Fruit fly (Drosophila melanogaster) whole organism, embryonic: ENCODE data around the gene mRpL50.
A peak's percentile ranks its signal among the peaks of the same experiment; 100 is the strongest.

ENCODE experiments used
- ATbp ChIP-seq: fragments of 200-800 bp; sonication (Bioruptor generic); optimal IDR thresholded peaks from 2 replicates; lab custom pipeline; 2017; ENCODE audit warnings: missing biosample characterization, mild to moderate bottlenecking, missing genetic modification characterization, missing genetic modification reagents
- Abd-B ChIP-seq: fragments of 200-800 bp; sonication (Bioruptor generic); optimal IDR thresholded peaks from 2 replicates; lab custom pipeline; 2018; ENCODE audit warnings: missing biosample characterization, mild to moderate bottlenecking, missing genetic modification characterization, moderate library complexity
- BEAF-32 ChIP-seq: fragments of 200-800 bp; sonication (Bioruptor generic); optimal IDR thresholded peaks from 3 replicates; lab custom pipeline; 2017; ENCODE audit warnings: missing biosample characterization, missing genetic modification characterization, mild to moderate bottlenecking, moderate library complexity, missing genetic modification reagents
- CG10565 ChIP-seq: fragments of 200-800 bp; sonication (Bioruptor generic); optimal IDR thresholded peaks from 3 replicates; lab custom pipeline; 2016; ENCODE audit warnings: missing biosample characterization, mild to moderate bottlenecking, missing genetic modification characterization
- CG11085 ChIP-seq: fragments of 200-800 bp; sonication (Bioruptor generic); IDR thresholded peaks from 2 replicates; pipeline ENCODE4 v1.3.6; 2022; ENCODE audit warnings: missing biosample characterization, missing genetic modification characterization
- CG11456 ChIP-seq: fragments of 200-800 bp; sonication (Bioruptor generic); IDR thresholded peaks from 3 replicates; pipeline ENCODE4 v1.3.6; 2022; ENCODE audit warnings: missing biosample characterization, missing genetic modification characterization
- CG12659 ChIP-seq: fragments of 200-800 bp; sonication (Bioruptor generic); optimal IDR thresholded peaks from 3 replicates; lab custom pipeline; 2017; ENCODE audit warnings: mild to moderate bottlenecking, missing biosample characterization, missing genetic modification reagents, missing genetic modification characterization
- CG13296 ChIP-seq: fragments of 200-800 bp; sonication (Bioruptor generic); optimal IDR thresholded peaks from 3 replicates; lab custom pipeline; 2018; ENCODE audit warnings: missing biosample characterization, mild to moderate bottlenecking, missing genetic modification characterization
- CG14014 ChIP-seq: fragments of 200-800 bp; sonication (Bioruptor generic); IDR thresholded peaks from 2 replicates; pipeline ENCODE4 v1.3.6; 2022; ENCODE audit warnings: missing biosample characterization, missing genetic modification characterization
- CG17385 ChIP-seq: fragments of 200-800 bp; sonication (Bioruptor generic); optimal IDR thresholded peaks from 3 replicates; lab custom pipeline; 2018; ENCODE audit warnings: missing biosample characterization, mild to moderate bottlenecking, missing genetic modification characterization
- CG18011 ChIP-seq: fragments of 200-800 bp; sonication (Bioruptor generic); optimal IDR thresholded peaks from 2 replicates; lab custom pipeline; 2017; ENCODE audit warnings: missing biosample characterization, missing genetic modification characterization, mild to moderate bottlenecking, moderate library complexity, missing genotype
- CG2116 ChIP-seq: fragments of 200-800 bp; sonication (Bioruptor generic); optimal IDR thresholded peaks from 3 replicates; lab custom pipeline; 2018; ENCODE audit warnings: missing biosample characterization, mild to moderate bottlenecking, missing genetic modification characterization
- CG2199 ChIP-seq: fragments of 200-800 bp; sonication (Bioruptor generic); IDR thresholded peaks from 3 replicates; pipeline ENCODE4 v1.3.6; 2022; ENCODE audit warnings: missing biosample characterization, missing genetic modification characterization
- CG4820 ChIP-seq: fragments of 200-800 bp; sonication (Bioruptor generic); optimal IDR thresholded peaks from 3 replicates; lab custom pipeline; 2016; ENCODE audit warnings: missing biosample characterization, missing genetic modification characterization
- CG6175 ChIP-seq: fragments of 200-800 bp; sonication (Bioruptor generic); IDR thresholded peaks from 3 replicates; pipeline ENCODE4 v1.3.6; 2022; ENCODE audit warnings: missing biosample characterization, missing genetic modification characterization
- CG6813 ChIP-seq: fragments of 200-800 bp; sonication (Bioruptor generic); optimal IDR thresholded peaks from 2 replicates; lab custom pipeline; 2017; ENCODE audit warnings: missing biosample characterization, missing genetic modification characterization, mild to moderate bottlenecking, moderate library complexity, missing genetic modification reagents
- CG7271 ChIP-seq: fragments of 200-800 bp; sonication (Bioruptor generic); optimal IDR thresholded peaks from 2 replicates; lab custom pipeline; 2018; ENCODE audit warnings: missing biosample characterization, mild to moderate bottlenecking, missing genetic modification characterization, moderate library complexity
- CG8290 ChIP-seq, 3 experiments: fragments of 200-800 bp; sonication (Bioruptor generic); optimal IDR thresholded peaks; 2 replicates each; lab custom pipeline; 2016 to 2019; ENCODE audit warnings: missing biosample characterization in 3 of 3, missing genetic modification characterization in 3 of 3, mild to moderate bottlenecking in 2 of 3, moderate library complexity in 1 of 3
- CG8765 ChIP-seq: fragments of 200-800 bp; sonication (Bioruptor generic); IDR thresholded peaks from 2 replicates; pipeline ENCODE4 v1.3.6; 2022; ENCODE audit warnings: missing biosample characterization, missing genetic modification characterization
- CG8924 ChIP-seq: fragments of 200-800 bp; optimal IDR thresholded peaks from 3 replicates; lab custom pipeline; 2019; ENCODE audit warnings: missing biosample characterization, mild to moderate bottlenecking, missing genetic modification characterization, moderate library complexity
- HLH54F ChIP-seq: fragments of 200-800 bp; sonication (Bioruptor generic); optimal IDR thresholded peaks from 3 replicates; lab custom pipeline; 2016; ENCODE audit warnings: missing biosample characterization, missing genetic modification characterization
- Hey ChIP-seq: fragments of 200-800 bp; sonication (Bioruptor generic); optimal IDR thresholded peaks from 3 replicates; lab custom pipeline; 2018; ENCODE audit warnings: missing biosample characterization, mild to moderate bottlenecking, missing genetic modification characterization
- MESR4 ChIP-seq: fragments of 200-800 bp; sonication (Bioruptor generic); optimal IDR thresholded peaks from 2 replicates; lab custom pipeline; 2018; ENCODE audit warnings: missing biosample characterization, mild to moderate bottlenecking, missing genetic modification characterization, moderate library complexity
- Mad ChIP-seq: fragments of 200-800 bp; sonication (Bioruptor generic); optimal IDR thresholded peaks from 2 replicates; lab custom pipeline; 2016; ENCODE audit warnings: missing biosample characterization, missing genetic modification characterization
- amos ChIP-seq: fragments of 200-800 bp; sonication (Bioruptor generic); IDR thresholded peaks from 2 replicates; pipeline ENCODE4 v1.3.6; 2022; ENCODE audit warnings: missing biosample characterization, missing genetic modification characterization; ENCODE audit not compliant: partially characterized antibody
- ap ChIP-seq: fragments of 200-800 bp; sonication (Bioruptor generic); IDR thresholded peaks from 2 replicates; pipeline ENCODE4 v1.3.6; 2022; ENCODE audit warnings: missing biosample characterization, missing genetic modification characterization
- ato ChIP-seq: fragments of 200-800 bp; sonication (Bioruptor generic); IDR thresholded peaks from 2 replicates; pipeline ENCODE4 v1.3.6; 2022; ENCODE audit warnings: missing biosample characterization, missing genetic modification characterization; ENCODE audit not compliant: partially characterized antibody
- bigmax ChIP-seq: fragments of 200-800 bp; sonication (Bioruptor generic); optimal IDR thresholded peaks from 2 replicates; lab custom pipeline; 2018; ENCODE audit warnings: missing biosample characterization, mild to moderate bottlenecking, missing genetic modification characterization
- btn ChIP-seq: fragments of 200-800 bp; sonication (Bioruptor generic); optimal IDR thresholded peaks from 2 replicates; lab custom pipeline; 2016; ENCODE audit warnings: missing biosample characterization, missing genetic modification characterization
- cg ChIP-seq: fragments of 200-800 bp; sonication (Bioruptor generic); optimal IDR thresholded peaks from 3 replicates; lab custom pipeline; 2019; ENCODE audit warnings: missing biosample characterization, mild to moderate bottlenecking, missing genetic modification characterization, moderate library complexity
- chinmo ChIP-seq: fragments of 200-800 bp; sonication (Bioruptor generic); IDR thresholded peaks from 4 replicates; pipeline ENCODE4 v1.3.6; 2022; ENCODE audit warnings: missing biosample characterization, missing genetic modification characterization; ENCODE audit not compliant: partially characterized antibody
- crc ChIP-seq: fragments of 200-800 bp; sonication (Bioruptor generic); optimal IDR thresholded peaks from 2 replicates; lab custom pipeline; 2016; ENCODE audit warnings: missing biosample characterization, missing genetic modification characterization
- dmrt11E ChIP-seq: fragments of 200-800 bp; sonication (Bioruptor generic); optimal IDR thresholded peaks from 3 replicates; lab custom pipeline; 2018; ENCODE audit warnings: missing biosample characterization, mild to moderate bottlenecking, missing genetic modification characterization, moderate library complexity
- ems ChIP-seq: fragments of 200-800 bp; sonication (Bioruptor generic); optimal IDR thresholded peaks from 3 replicates; lab custom pipeline; 2016; ENCODE audit warnings: missing biosample characterization, missing genetic modification characterization
- en ChIP-seq: fragments of 200-800 bp; sonication (Bioruptor generic); optimal IDR thresholded peaks from 2 replicates; lab custom pipeline; 2016; ENCODE audit warnings: missing biosample characterization, missing genetic modification characterization
- esg ChIP-seq: fragments of 200-800 bp; sonication (Bioruptor generic); conservative IDR thresholded peaks from 2 replicates; pipeline ENCODE4 v1.3.6; 2022; ENCODE audit warnings: missing biosample characterization, missing genetic modification characterization
- fd64A ChIP-seq: fragments of 200-800 bp; sonication (Bioruptor generic); optimal IDR thresholded peaks from 3 replicates; lab custom pipeline; 2018; ENCODE audit warnings: missing biosample characterization, mild to moderate bottlenecking, missing genetic modification characterization
- fd96Cb ChIP-seq: fragments of 200-800 bp; sonication (Bioruptor generic); optimal IDR thresholded peaks from 2 replicates; lab custom pipeline; 2018; ENCODE audit warnings: missing biosample characterization, mild to moderate bottlenecking, missing genetic modification characterization, moderate library complexity
- gfzf ChIP-seq: fragments of 200-800 bp; sonication (Bioruptor generic); optimal IDR thresholded peaks from 2 replicates; lab custom pipeline; 2016; ENCODE audit warnings: missing biosample characterization, mild to moderate bottlenecking, missing genetic modification characterization, moderate library complexity
- lab ChIP-seq: fragments of 200-800 bp; sonication (Bioruptor generic); optimal IDR thresholded peaks from 3 replicates; lab custom pipeline; 2017; ENCODE audit warnings: missing biosample characterization, missing genetic modification characterization, mild to moderate bottlenecking, moderate library complexity, missing genetic modification reagents
- odd ChIP-seq: fragments of 200-800 bp; sonication (Bioruptor generic); optimal IDR thresholded peaks from 2 replicates; lab custom pipeline; 2017; ENCODE audit warnings: missing biosample characterization, mild to moderate bottlenecking, missing genetic modification characterization
- pnt ChIP-seq: fragments of 200-800 bp; sonication (Bioruptor generic); optimal IDR thresholded peaks from 3 replicates; lab custom pipeline; 2016; ENCODE audit warnings: missing biosample characterization, missing genetic modification characterization
- pzg ChIP-seq: fragments of 200-800 bp; sonication (Bioruptor generic); optimal IDR thresholded peaks from 3 replicates; lab custom pipeline; 2018; ENCODE audit warnings: missing biosample characterization, mild to moderate bottlenecking, missing genetic modification characterization, moderate library complexity
- sug ChIP-seq: fragments of 200-800 bp; optimal IDR thresholded peaks from 2 replicates; lab custom pipeline; 2019; ENCODE audit warnings: missing biosample characterization, mild to moderate bottlenecking, missing genetic modification characterization, moderate library complexity
- tap ChIP-seq: fragments of 200-800 bp; optimal IDR thresholded peaks from 3 replicates; lab custom pipeline; 2019; ENCODE audit warnings: missing biosample characterization, mild to moderate bottlenecking, missing genetic modification characterization, moderate library complexity
- twi ChIP-seq: fragments of 200-800 bp; optimal IDR thresholded peaks from 2 replicates; lab custom pipeline; 2019; ENCODE audit warnings: missing biosample characterization, mild to moderate bottlenecking, missing genetic modification characterization, moderate library complexity
- tx ChIP-seq: fragments of 200-800 bp; sonication (Bioruptor generic); optimal IDR thresholded peaks from 2 replicates; lab custom pipeline; 2016; ENCODE audit warnings: missing biosample characterization, missing genetic modification characterization
- unc-4 ChIP-seq: fragments of 200-800 bp; sonication (Bioruptor generic); IDR thresholded peaks from 2 replicates; pipeline ENCODE4 v1.3.6; 2022; ENCODE audit warnings: missing biosample characterization, missing genetic modification characterization; ENCODE audit not compliant: partially characterized antibody
- usp ChIP-seq: fragments of >200 bp; optimal IDR thresholded peaks from 2 replicates; lab custom pipeline; 2017; ENCODE audit warnings: missing biosample characterization, missing genetic modification characterization

mRpL50 gene

DNA sequence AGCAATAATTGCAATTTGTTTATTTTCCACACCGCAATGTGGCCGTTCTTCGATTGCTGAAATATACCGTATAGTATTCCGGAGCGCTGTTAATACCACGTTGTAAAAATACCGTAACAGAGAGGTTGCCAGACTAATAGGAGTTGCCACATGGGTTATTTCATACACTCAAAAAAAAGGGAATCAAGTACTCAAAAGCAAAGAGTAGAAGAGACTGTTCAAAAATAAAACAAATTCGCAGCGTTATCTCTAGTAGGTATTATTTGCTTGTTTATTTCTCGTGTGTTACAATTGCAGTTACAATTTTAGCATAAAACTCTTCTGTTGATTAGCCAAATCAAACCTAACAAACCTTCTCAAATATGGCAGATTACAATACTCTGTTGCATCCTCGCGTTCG lies 6.7 kb upstream of the mRpL50 start, which contains the start of gene MED4 (continued):
- TF ChIP-seq chinmo (GFP tag; lab: Robert Waterston, UW): 0 out of 4 replicates have a peak, but pooled peaks have one; percentile 27
- TF ChIP-seq amos: peak; percentile 39; the same call in 1 of the 2 replicates
- TF ChIP-seq usp (GFP tag; lab: Kevin White, UChicago): no peak
- TF ChIP-seq CG10565: no peak
- TF ChIP-seq ems: peak; percentile 81
- peak; percentile 48 for TF ChIP-seq BEAF-32 (GFP tag; lab: Kevin White, UChicago)
- peak; percentile 67 for TF ChIP-seq CG17385 (GFP tag; lab: Kevin White, UChicago)
- TF ChIP-seq dmrt11E: peak; percentile 43
- TF ChIP-seq ap: peak; percentile 30; the same call in 1 of the 2 replicates
- TF ChIP-seq CG14014: peak; percentile 82
- peak; percentile 55 for TF ChIP-seq CG8290 (GFP tag; optimal IDR thresholded peaks at IDR 0.05; lab: Kevin White, UChicago)
- TF ChIP-seq CG8290 (tag; optimal IDR thresholded peaks at IDR 0.05; lab: Kevin White, UChicago): peak in 1 of 2 experiments; percentile 92
- peak; percentile 86 for TF ChIP-seq lab
- TF ChIP-seq ATbp: no peak
- peak; percentile 79 for TF ChIP-seq CG18011 (GFP tag; lab: Kevin White, UChicago)
- TF ChIP-seq CG2116 (GFP tag; lab: Kevin White, UChicago): peak; percentile 61
- TF ChIP-seq tap (tag; lab: Kevin White, UChicago): peak; percentile 52
- peak; percentile 85 for TF ChIP-seq pnt (GFP tag; lab: Kevin White, UChicago)
- peak; percentile 59 for TF ChIP-seq crc (GFP tag; lab: Kevin White, UChicago)
- TF ChIP-seq en: peak; percentile 76
- TF ChIP-seq bigmax: no peak
- peak; percentile 61 for TF ChIP-seq fd96Cb
- peak; percentile 84 for TF ChIP-seq HLH54F (GFP tag; lab: Kevin White, UChicago)
- peak; percentile 49 for TF ChIP-seq CG6813 (GFP tag; lab: Kevin White, UChicago)
- peak; percentile 91 for TF ChIP-seq CG12659 (GFP tag; lab: Kevin White, UChicago)
- TF ChIP-seq tx (GFP tag; lab: Kevin White, UChicago): peak; percentile 82
- TF ChIP-seq Hey (tag; lab: Kevin White, UChicago): no peak
- peak; percentile 82 for TF ChIP-seq MESR4
- no peak for TF ChIP-seq cg (GFP tag; lab: Kevin White, UChicago)
- TF ChIP-seq CG13296 (GFP tag; lab: Kevin White, UChicago): peak; percentile 60
- peak; percentile 85 for TF ChIP-seq CG11456 (GFP tag; lab: Robert Waterston, UW)
- TF ChIP-seq esg (GFP tag; lab: Robert Waterston, UW): peak; percentile 67
- no peak for TF ChIP-seq ato
- TF ChIP-seq sug: peak; percentile 51
- peak; percentile 45 for TF ChIP-seq odd (GFP tag; lab: Kevin White, UChicago)
- no peak for TF ChIP-seq CG7271
- peak; percentile 52 for TF ChIP-seq twi (tag; lab: Kevin White, UChicago)
- TF ChIP-seq CG4820 (GFP tag; lab: Kevin White, UChicago): peak; percentile 60
- peak; percentile 70; the same call in 2 of the 3 replicates for TF ChIP-seq CG2199 (GFP tag; lab: Robert Waterston, UW)
- TF ChIP-seq Abd-B (GFP tag; lab: Kevin White, UChicago): peak; percentile 56
- peak; percentile 69 for TF ChIP-seq btn
- peak; percentile 82 for TF ChIP-seq CG8924
- TF ChIP-seq Mad: peak; percentile 62
- peak; percentile 96 for TF ChIP-seq gfzf (GFP tag; lab: Kevin White, UChicago)
- no peak for TF ChIP-seq CG8765 (GFP tag; lab: Robert Waterston, UW)
- TF ChIP-seq pzg: peak; percentile 95
- peak; percentile 10 for TF ChIP-seq fd64A (GFP tag; lab: Kevin White, UChicago)
- TF ChIP-seq unc-4 (GFP tag; lab: Robert Waterston, UW): peak; percentile 14; the same call in 1 of the 2 replicates
- TF ChIP-seq CG11085 (GFP tag; lab: Robert Waterston, UW): peak; percentile 79
- peak; percentile 58; the same call in 2 of the 3 replicates for TF ChIP-seq CG6175 (GFP tag; lab: Robert Waterston, UW)
